Worm (Caenorhabditis elegans) whole organism, L2 larva: ENCODE data around the gene rabr-2.

Experiments
- F13H6.1 ChIP-seq: sonication (generic microtip); optimal IDR thresholded peaks from 2 replicates; lab custom pipeline; 2016; ENCODE audit warnings: missing genetic modification characterization, missing compliant biosample characterization
- ZK546.5 ChIP-seq: sonication (generic microtip); optimal IDR thresholded peaks from 2 replicates; lab custom pipeline; 2017; ENCODE audit warnings: missing biosample characterization, missing genetic modification characterization
- aly-2 ChIP-seq: fragments of 150-350 bp; optimal IDR thresholded peaks from 2 replicates; lab custom pipeline; 2014; ENCODE audit warnings: missing biosample characterization, missing genetic modification characterization
- lsy-2 ChIP-seq, 2 experiments: fragments of 150-350 bp in 1 of 2; sonication (generic microtip) in 1 of 2; optimal IDR thresholded peaks; 2 replicates each; lab custom pipeline; 2014 to 2017; ENCODE audit warnings: missing biosample characterization in 2 of 2, missing genetic modification characterization in 2 of 2
- mdl-1 ChIP-seq, 2 experiments: fragments of 150-350 bp in 1 of 2; sonication (generic microtip) in 1 of 2; optimal IDR thresholded peaks; 2 replicates each; lab custom pipeline; 2017; ENCODE audit warnings: missing biosample characterization in 2 of 2, missing genetic modification characterization in 2 of 2
- nhr-129 ChIP-seq: fragments of 150-350 bp; optimal IDR thresholded peaks from 2 replicates; lab custom pipeline; 2014; ENCODE audit warnings: missing biosample characterization, missing genetic modification characterization
- nhr-21 ChIP-seq: fragments of 150-350 bp; optimal IDR thresholded peaks from 2 replicates; lab custom pipeline; 2014; ENCODE audit warnings: missing biosample characterization, missing genetic modification characterization
- nhr-23 ChIP-seq: fragments of 150-350 bp; optimal IDR thresholded peaks from 2 replicates; lab custom pipeline; 2014; ENCODE audit warnings: missing biosample characterization, missing genetic modification reagents, missing genetic modification characterization
- unc-39 ChIP-seq: fragments of 150-350 bp; optimal IDR thresholded peaks from 2 replicates; lab custom pipeline; 2014; ENCODE audit warnings: missing biosample characterization, missing genetic modification characterization
- unc-62 ChIP-seq: fragments of 150-350 bp; optimal IDR thresholded peaks from 2 replicates; lab custom pipeline; 2014; ENCODE audit warnings: missing biosample characterization, missing genetic modification reagents, missing genetic modification characterization
- zag-1 ChIP-seq: fragments of 150-350 bp; optimal IDR thresholded peaks from 2 replicates; lab custom pipeline; 2014; ENCODE audit warnings: missing biosample characterization, missing genetic modification characterization

ce11 chrIV:17463108-17463608 lies 20.0 kb downstream of the rabr-2 start, which contains the start of gene F11E6.10:
- no peak for TF ChIP-seq nhr-23
- no peak for TF ChIP-seq unc-39 (tag; lab: Kevin White, UChicago)
- no peak for TF ChIP-seq lsy-2 (tag; optimal IDR thresholded peaks at IDR 0.05; lab: Kevin White, UChicago)
- TF ChIP-seq nhr-129 (tag; lab: Kevin White, UChicago) = no peak
- TF ChIP-seq mdl-1 (tag; optimal IDR thresholded peaks at IDR 0.05; lab: Kevin White, UChicago) = no peak
- TF ChIP-seq ZK546.5 = no peak
- no peak for TF ChIP-seq nhr-21
- no peak for TF ChIP-seq zag-1
- TF ChIP-seq aly-2 (tag; lab: Kevin White, UChicago) = no peak
- no peak for TF ChIP-seq unc-62
- no peak for TF ChIP-seq F13H6.1 (tag; lab: Kevin White, UChicago)
